Worm (Caenorhabditis elegans): Measurements from ENCODE around the gene Y71H2AM.29.

Gene Y71H2AM.29

DNA sequence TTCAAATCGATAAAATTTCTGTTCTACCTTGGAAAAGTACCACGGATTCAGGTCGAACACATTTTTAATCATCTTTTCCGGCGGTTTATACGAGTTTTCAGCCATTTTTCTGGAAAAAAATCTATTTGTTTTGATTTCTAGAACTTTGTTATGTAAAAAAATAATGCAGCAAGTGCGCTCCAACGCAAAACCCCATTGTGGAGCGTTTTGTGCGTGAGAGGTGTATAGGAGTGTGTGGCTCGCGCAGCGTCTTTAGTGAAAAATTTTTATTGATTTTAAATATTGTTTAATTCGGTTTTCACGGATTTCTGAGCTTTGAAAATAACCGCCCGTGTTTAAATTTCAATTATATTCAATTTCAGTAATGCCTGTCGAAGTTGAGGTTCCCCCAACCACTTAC lies 46.7 kb upstream of the Y71H2AM.29 start, which contains the start of gene Y71H2AM.20 (continued):
- TF ChIP-seq ceh-14 (tag; optimal IDR thresholded peaks at IDR 0.05) (peak; percentile 81), ref-2 (tag; optimal IDR thresholded peaks at IDR 0.05) (peak; percentile 92), ceh-6 (GFP tag; optimal IDR thresholded peaks at IDR 0.05) (peak; percentile 19), sdc-2 (tag; optimal IDR thresholded peaks at IDR 0.05) (no peak)

DNA sequence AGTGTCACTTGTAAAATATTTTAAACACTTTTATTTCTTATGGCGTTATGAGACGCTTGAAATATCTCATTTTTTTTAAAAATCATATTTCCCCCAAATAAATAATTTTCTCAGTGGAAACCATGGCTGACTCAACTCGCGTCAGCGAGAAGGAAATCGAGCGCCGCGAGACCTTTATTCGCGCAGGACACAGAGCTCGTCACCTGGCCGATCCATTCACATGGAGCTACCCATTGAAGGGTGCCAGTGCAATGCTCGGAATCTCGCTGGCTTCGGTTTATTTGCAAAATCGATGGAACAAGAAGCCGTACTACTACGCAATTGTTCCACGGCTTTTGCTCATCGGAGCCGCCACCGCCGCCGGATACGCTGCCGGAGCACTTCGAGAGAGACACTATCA lies 45.8 kb upstream of the Y71H2AM.29 start, which contains the start of gene nduc-2:
Gene nduc-2 (plus strand): TSS at position 113 of the 400 bp plus-strand sequence.
- TF ChIP-seq gmeb-2 (tag; optimal IDR thresholded peaks at IDR 0.05), result no peak

DNA sequence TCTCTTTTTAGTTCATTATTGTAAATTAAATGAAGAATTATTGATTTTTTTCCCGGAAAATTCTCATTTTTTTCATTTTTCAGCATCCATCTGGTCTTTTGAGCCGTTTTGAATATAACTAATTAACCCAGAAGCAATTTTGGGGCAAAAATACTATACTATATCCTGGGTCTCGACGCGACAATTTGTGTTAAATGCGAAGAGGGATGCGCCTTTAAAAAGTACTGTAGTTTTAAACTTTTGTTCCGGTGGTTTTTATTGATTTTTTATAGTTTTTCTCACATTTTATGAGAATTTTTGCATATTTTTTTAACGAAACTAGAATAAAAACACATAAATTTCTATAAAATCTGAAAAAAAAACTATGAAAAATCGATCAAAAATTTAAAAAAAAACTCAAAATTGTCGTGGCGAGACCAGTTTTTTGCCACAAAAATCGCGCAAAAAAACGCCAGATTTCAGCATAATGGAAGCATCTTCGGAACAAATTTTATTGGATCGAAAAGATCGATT lies 44.5 kb upstream of the Y71H2AM.29 start, which contains the start of gene tbcc-1:
Gene tbcc-1 (plus strand): TSS at position 463 of the 513 bp plus-strand sequence.
- TF ChIP-seq elt-2 (tag; optimal IDR thresholded peaks at IDR 0.05) (no peak), ceh-30 (tag; optimal IDR thresholded peaks at IDR 0.05) (no peak), eyg-1 (tag; optimal IDR thresholded peaks at IDR 0.05) (no peak), rnt-1 (tag; optimal IDR thresholded peaks at IDR 0.05) (no peak)

DNA sequence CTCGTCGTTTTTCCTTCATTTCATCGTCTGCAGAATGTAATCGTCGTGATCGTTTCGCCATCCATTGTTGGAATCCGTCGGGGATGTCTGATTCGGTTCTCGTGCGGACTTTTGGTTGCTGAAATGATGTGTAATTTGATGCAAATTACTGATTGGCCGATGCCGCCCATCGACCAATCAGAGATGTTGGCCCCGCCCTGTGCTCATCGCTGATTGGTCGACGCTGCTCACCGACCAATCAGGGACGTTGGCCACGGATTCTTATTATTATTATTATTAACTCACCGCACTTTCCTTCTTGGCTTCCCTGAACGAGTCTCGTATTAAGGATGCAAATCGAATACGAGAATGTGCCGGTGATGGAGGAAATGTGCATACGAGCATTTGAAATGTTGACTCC lies 38.5 kb upstream of the Y71H2AM.29 start:
- TF ChIP-seq zip-5 (tag; optimal IDR thresholded peaks at IDR 0.05) (no peak), nfya-1 (tag; optimal IDR thresholded peaks at IDR 0.05) (peak; percentile 95)

DNA sequence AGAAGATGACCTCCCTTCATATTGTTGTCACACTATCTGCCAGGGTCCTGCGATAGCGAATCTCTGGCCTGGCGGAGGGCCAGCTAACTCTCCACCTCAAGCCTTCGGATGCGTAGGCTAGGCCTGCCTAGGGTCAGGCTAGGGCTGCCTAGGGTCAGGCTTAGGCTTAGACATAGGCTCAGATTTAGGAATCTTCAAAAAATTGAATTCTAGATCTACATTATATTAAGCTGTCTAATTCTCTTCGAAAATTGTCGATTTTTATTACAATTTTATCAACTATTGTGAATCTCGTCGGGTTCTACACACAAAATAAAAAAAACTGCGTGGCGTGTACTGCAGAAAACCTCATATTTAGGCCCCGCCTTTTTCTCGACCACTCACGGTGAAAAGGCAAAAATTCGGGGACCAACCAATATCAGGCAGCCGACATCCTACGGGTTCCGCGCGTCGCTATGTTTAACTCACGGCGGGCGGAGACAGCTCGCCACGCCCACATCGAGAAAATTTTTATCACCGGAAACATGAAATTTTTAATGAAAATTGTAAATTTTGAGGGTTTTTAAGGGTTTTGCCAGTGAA lies 37.0 kb upstream of the Y71H2AM.29 start:
- TF ChIP-seq pqm-1 (tag; optimal IDR thresholded peaks at IDR 0.05) (no peak), ttx-3 (tag; optimal IDR thresholded peaks at IDR 0.05) (no peak), lin-11 (tag; optimal IDR thresholded peaks at IDR 0.05) (no peak)

DNA sequence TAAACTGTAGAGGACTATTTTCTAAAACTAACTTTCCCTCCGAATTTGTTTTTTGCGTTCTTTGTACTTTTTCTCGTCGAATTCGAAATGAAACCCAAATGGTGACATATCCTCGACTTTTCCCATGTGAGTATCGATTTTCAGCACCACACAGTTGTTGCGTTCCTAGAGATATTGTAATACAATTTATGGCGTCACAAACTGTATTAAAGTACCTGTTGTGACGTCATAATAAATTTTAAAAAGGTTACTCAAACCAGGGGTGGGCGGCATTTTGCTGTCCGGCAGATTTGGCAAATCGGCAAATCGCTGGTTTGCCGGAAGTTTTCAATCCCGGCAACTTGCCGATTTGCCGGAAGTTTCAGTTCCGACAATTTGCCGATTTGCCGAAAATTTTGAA lies 31.8 kb upstream of the Y71H2AM.29 start:
- TF ChIP-seq ceh-18 (tag; optimal IDR thresholded peaks at IDR 0.05), result no peak
- no peak for TF ChIP-seq ceh-31 (tag; optimal IDR thresholded peaks at IDR 0.05)
- TF ChIP-seq nhr-11 (tag; optimal IDR thresholded peaks at IDR 0.05), result no peak

DNA sequence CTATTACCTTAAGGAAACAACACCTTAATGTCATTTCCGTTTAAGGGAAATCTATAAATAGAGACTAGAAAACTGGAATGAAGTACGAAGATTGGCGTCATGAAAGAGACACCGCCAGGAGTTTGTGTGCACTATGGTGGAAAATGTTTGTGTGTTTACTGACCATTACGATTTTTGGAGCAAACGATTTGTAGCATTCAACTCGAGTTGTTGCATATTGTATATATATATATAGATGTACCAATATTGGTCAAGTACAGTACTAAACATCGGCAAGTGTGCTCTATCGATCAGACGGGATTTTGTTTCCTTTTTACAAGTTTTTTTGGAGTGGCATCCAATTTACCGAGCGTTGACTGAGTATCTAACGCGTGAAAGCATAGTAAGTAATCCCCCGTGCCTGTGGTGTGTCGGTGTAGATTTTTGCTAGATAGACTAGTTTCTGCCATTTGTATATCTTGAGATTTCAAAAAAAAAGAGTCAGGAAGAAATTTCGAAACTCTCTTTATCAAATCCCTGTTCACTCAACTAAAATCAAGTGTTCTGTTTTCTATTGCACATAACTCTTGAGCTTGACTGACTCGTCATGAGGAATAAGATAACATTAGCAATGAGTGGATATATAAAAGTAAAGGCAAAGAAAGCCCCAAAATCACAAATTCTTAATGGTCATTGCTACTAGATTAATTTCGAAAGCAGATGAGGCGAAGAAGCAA lies 30.6 kb upstream of the Y71H2AM.29 start, which contains the start of the genes twk-45 and Y71H2AM.25:
Gene twk-45 (minus strand): TSS at position 101 of the 716 bp plus-strand sequence.
Gene Y71H2AM.25 (plus strand): TSS at position 666 of the 716 bp plus-strand sequence.
- TF ChIP-seq K09A11.1 (tag; optimal IDR thresholded peaks at IDR 0.05; ENCODE audit: insufficient read depth) (no peak), ceh-14 (tag; optimal IDR thresholded peaks at IDR 0.05) (no peak), pat-9 (tag; optimal IDR thresholded peaks at IDR 0.05) (no peak), fkh-6 (tag; optimal IDR thresholded peaks at IDR 0.05) (no peak)

DNA sequence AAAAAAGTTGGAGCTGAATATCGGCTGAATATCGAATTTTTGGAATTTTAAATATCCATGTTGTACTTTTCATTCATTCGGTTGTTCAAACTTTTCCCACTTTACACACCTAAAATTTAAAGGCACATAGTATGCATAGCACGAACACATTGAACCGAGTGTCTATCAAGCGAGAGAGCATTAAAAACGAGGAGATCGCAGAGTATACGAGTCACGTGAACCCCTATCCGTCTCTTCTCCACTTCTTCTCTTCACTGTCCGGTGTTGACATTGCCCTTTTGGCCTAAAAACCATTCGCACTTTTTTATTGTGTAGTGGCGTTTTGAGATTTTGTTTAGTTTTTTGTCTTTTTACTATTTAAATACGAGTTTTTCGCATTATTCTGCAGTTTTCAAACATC lies 28.1 kb upstream of the Y71H2AM.29 start:
- TF ChIP-seq unc-42 (tag; optimal IDR thresholded peaks at IDR 0.05) (no peak), hlh-30 (tag; optimal IDR thresholded peaks at IDR 0.05; ENCODE audit: insufficient read depth) (peak; percentile 95), sdc-2 (tag; optimal IDR thresholded peaks at IDR 0.05) (no peak), fkh-10 (GFP tag; optimal IDR thresholded peaks at IDR 0.05) (no peak)

DNA sequence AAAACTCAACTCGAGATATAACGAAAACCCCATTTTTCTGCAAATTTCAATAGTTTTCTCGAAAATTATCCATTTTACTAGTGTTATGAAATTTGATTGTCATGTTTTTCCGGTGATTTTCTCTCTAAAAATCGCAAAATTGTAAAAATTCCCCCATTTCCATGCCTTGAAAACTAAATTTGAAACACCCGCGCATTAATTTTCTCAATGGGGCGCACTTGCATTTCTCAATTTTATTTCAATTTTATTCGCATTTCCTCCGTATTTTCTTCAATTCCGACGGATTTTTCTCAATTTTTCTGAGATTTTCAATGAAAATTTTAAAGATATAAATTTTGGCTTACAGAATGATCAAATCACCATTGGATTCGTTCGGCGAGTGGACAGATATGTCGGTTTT lies 27.5 kb upstream of the Y71H2AM.29 start, which contains the start of gene Y71H2AM.3:
Gene Y71H2AM.3 (plus strand): TSS at position 347 of the 400 bp plus-strand sequence.
- TF ChIP-seq ceh-45 (GFP tag; IDR thresholded peaks at IDR 0.05) (no peak), unc-42 (tag; optimal IDR thresholded peaks at IDR 0.05) (peak; percentile 52), odd-2 (tag; optimal IDR thresholded peaks at IDR 0.05) (no peak), pros-1 (tag; optimal IDR thresholded peaks at IDR 0.05) (no peak), lin-11 (tag; optimal IDR thresholded peaks at IDR 0.05) (no peak), nfya-1 (tag; optimal IDR thresholded peaks at IDR 0.05) (peak; percentile 9)

Measured in whole organism, late embryonic.